Worm (Caenorhabditis elegans) whole organism, midembryonic: ENCODE measurements around the gene F36H5.12.

Experiments
- T22C8.4 ChIP-seq: fragments of 200-800 bp; sonication (Bioruptor generic); IDR thresholded peaks from 2 replicates; pipeline ENCODE4 v1.3.6; 2022; ENCODE audit warnings: missing genetic modification characterization, missing compliant biosample characterization
- flt-1 ChIP-seq: fragments of 200-800 bp; sonication (Bioruptor generic); IDR thresholded peaks from 2 replicates; pipeline ENCODE4 v1.3.6; 2022; ENCODE audit warnings: missing genetic modification characterization, missing compliant biosample characterization
- klf-2 ChIP-seq: fragments of 200-800 bp; sonication (Bioruptor generic); conservative IDR thresholded peaks from 2 replicates; pipeline ENCODE4 v1.3.6; 2022; ENCODE audit warnings: missing genetic modification reagents, missing genetic modification characterization, missing compliant biosample characterization
- med-1 ChIP-seq: sonication (generic microtip); optimal IDR thresholded peaks from 2 replicates; lab custom pipeline; 2017; ENCODE audit warnings: missing genetic modification characterization, mild to moderate bottlenecking, missing compliant biosample characterization, antibody characterized with exemption, missing genetic modification reagents; ENCODE audit not compliant: insufficient read depth
- ref-1 ChIP-seq: fragments of 200-800 bp; sonication (Bioruptor generic); conservative IDR thresholded peaks from 2 replicates; pipeline ENCODE4 v1.3.6; 2022; ENCODE audit warnings: missing genetic modification reagents, missing genetic modification characterization, missing compliant biosample characterization
- tab-1 ChIP-seq: fragments of 200-800 bp; sonication (Bioruptor generic); IDR thresholded peaks from 2 replicates; pipeline ENCODE4 v1.3.6; 2022; ENCODE audit warnings: missing genetic modification characterization, missing compliant biosample characterization
- ztf-23 ChIP-seq: fragments of 200-800 bp; sonication (Bioruptor generic); IDR thresholded peaks from 2 replicates; pipeline ENCODE4 v1.3.6; 2022; ENCODE audit warnings: missing genetic modification reagents, missing genetic modification characterization, missing compliant biosample characterization
- ztf-29 ChIP-seq: fragments of 200-800 bp; sonication (Bioruptor generic); IDR thresholded peaks from 2 replicates; pipeline ENCODE4 v1.3.6; 2022; ENCODE audit warnings: missing genetic modification reagents, missing genetic modification characterization, missing compliant biosample characterization

ce11 chrII:1722394-1722793 lies 20.2 kb upstream of the F36H5.12 start, which contains the start of the genes fbxb-5 and btb-8:
- TF ChIP-seq flt-1 (no peak), T22C8.4 (GFP tag; lab: Robert Waterston, UW) (no peak), med-1 (GFP tag; lab: Kevin White, UChicago) (no peak), tab-1 (GFP tag; lab: Robert Waterston, UW) (no peak), ref-1 (no peak), ztf-29 (GFP tag; lab: Robert Waterston, UW) (no peak), klf-2 (GFP tag; lab: Robert Waterston, UW) (no peak), ztf-23 (GFP tag; lab: Robert Waterston, UW) (no peak)
